Fruit fly (Drosophila melanogaster) whole organism, embryonic: ENCODE measurements around the gene peng.

Experiments
- CG1024 ChIP-seq: fragments of 200-800 bp; sonication (Bioruptor generic); IDR thresholded peaks from 2 replicates; pipeline ENCODE4 v1.3.6; 2022; ENCODE audit warnings: missing biosample characterization, missing genetic modification characterization
- CG10267 ChIP-seq: fragments of 200-800 bp; sonication (Bioruptor generic); optimal IDR thresholded peaks from 2 replicates; lab custom pipeline; 2018; ENCODE audit warnings: missing biosample characterization, mild to moderate bottlenecking, missing genetic modification characterization, moderate library complexity
- CG10462 ChIP-seq: fragments of 200-800 bp; sonication (Bioruptor generic); optimal IDR thresholded peaks from 2 replicates; lab custom pipeline; 2016; ENCODE audit warnings: missing biosample characterization, missing genetic modification characterization
- CG11398 ChIP-seq: fragments of 200-800 bp; sonication (Bioruptor generic); optimal IDR thresholded peaks from 2 replicates; lab custom pipeline; 2016; ENCODE audit warnings: missing biosample characterization, missing genetic modification characterization
- CG12299 ChIP-seq: fragments of 200-800 bp; sonication (Bioruptor generic); optimal IDR thresholded peaks from 2 replicates; lab custom pipeline; 2018; ENCODE audit warnings: missing biosample characterization, mild to moderate bottlenecking, missing genetic modification characterization
- CG12659 ChIP-seq: fragments of 200-800 bp; sonication (Bioruptor generic); optimal IDR thresholded peaks from 3 replicates; lab custom pipeline; 2017; ENCODE audit warnings: mild to moderate bottlenecking, missing biosample characterization, missing genetic modification reagents, missing genetic modification characterization
- CG14014 ChIP-seq: fragments of 200-800 bp; sonication (Bioruptor generic); IDR thresholded peaks from 2 replicates; pipeline ENCODE4 v1.3.6; 2022; ENCODE audit warnings: missing biosample characterization, missing genetic modification characterization
- CG15514 ChIP-seq: fragments of 200-800 bp; sonication (Bioruptor generic); optimal IDR thresholded peaks from 3 replicates; lab custom pipeline; 2017; ENCODE audit warnings: missing biosample characterization, missing genetic modification characterization, mild to moderate bottlenecking, moderate library complexity, missing genetic modification reagents
- CG17359 ChIP-seq: fragments of 200-800 bp; sonication (Bioruptor generic); optimal IDR thresholded peaks from 3 replicates; lab custom pipeline; 2018; ENCODE audit warnings: missing biosample characterization, mild to moderate bottlenecking, missing genetic modification characterization, moderate library complexity
- CG18262 ChIP-seq: fragments of 200-800 bp; optimal IDR thresholded peaks from 3 replicates; lab custom pipeline; 2019; ENCODE audit warnings: missing biosample characterization, mild to moderate bottlenecking, missing genetic modification characterization, moderate library complexity
- CG2199 ChIP-seq: fragments of 200-800 bp; sonication (Bioruptor generic); IDR thresholded peaks from 3 replicates; pipeline ENCODE4 v1.3.6; 2022; ENCODE audit warnings: missing biosample characterization, missing genetic modification characterization
- CG3065 ChIP-seq: fragments of 200-800 bp; sonication (Bioruptor generic); optimal IDR thresholded peaks from 2 replicates; lab custom pipeline; 2016; ENCODE audit warnings: missing biosample characterization, missing genetic modification characterization
- CG31224 ChIP-seq: fragments of 200-800 bp; sonication (Bioruptor generic); IDR thresholded peaks from 2 replicates; pipeline ENCODE4 v1.3.6; 2022; ENCODE audit warnings: missing biosample characterization, missing genetic modification characterization
- CG3281 ChIP-seq: fragments of 200-800 bp; sonication (Bioruptor generic); optimal IDR thresholded peaks from 3 replicates; lab custom pipeline; 2017; ENCODE audit warnings: missing biosample characterization, mild to moderate bottlenecking, missing genetic modification characterization
- CG4328 ChIP-seq: fragments of 200-800 bp; sonication (Bioruptor generic); optimal IDR thresholded peaks from 3 replicates; lab custom pipeline; 2017; ENCODE audit warnings: missing biosample characterization, missing genetic modification reagents, missing genetic modification characterization
- CG4854 ChIP-seq: fragments of 200-800 bp; sonication (Bioruptor generic); optimal IDR thresholded peaks from 2 replicates; lab custom pipeline; 2016; ENCODE audit warnings: missing biosample characterization, missing genetic modification characterization, inconsistent platforms
- CG7357 ChIP-seq: fragments of 200-800 bp; sonication (Bioruptor generic); IDR thresholded peaks from 3 replicates; pipeline ENCODE4 v1.3.6; 2022; ENCODE audit warnings: missing biosample characterization, missing genetic modification characterization
- CG7745 ChIP-seq: fragments of 200-800 bp; sonication (Bioruptor generic); optimal IDR thresholded peaks from 2 replicates; lab custom pipeline; 2018; ENCODE audit warnings: missing biosample characterization, mild to moderate bottlenecking, missing genetic modification characterization, moderate library complexity
- CG7987 ChIP-seq: fragments of 200-800 bp; sonication (Bioruptor generic); optimal IDR thresholded peaks from 2 replicates; lab custom pipeline; 2018; ENCODE audit warnings: missing biosample characterization, mild to moderate bottlenecking, missing genetic modification characterization, moderate library complexity
- CTCF ChIP-seq: fragments of 200-800 bp; sonication (Bioruptor generic); optimal IDR thresholded peaks from 2 replicates; lab custom pipeline; 2017; ENCODE audit warnings: missing biosample characterization, mild to moderate bottlenecking, missing genetic modification characterization, moderate library complexity
- D19A ChIP-seq: fragments of 200-800 bp; optimal IDR thresholded peaks from 3 replicates; lab custom pipeline; 2019; ENCODE audit warnings: missing biosample characterization, mild to moderate bottlenecking, missing genetic modification characterization, moderate library complexity
- Dip3 ChIP-seq: fragments of 200-800 bp; sonication (Bioruptor generic); optimal IDR thresholded peaks from 3 replicates; lab custom pipeline; 2016; ENCODE audit warnings: missing biosample characterization, missing genetic modification characterization
- E2f1 ChIP-seq: fragments of 200-800 bp; sonication (Bioruptor generic); IDR thresholded peaks from 2 replicates; pipeline ENCODE4 v1.3.6; 2022; ENCODE audit warnings: missing biosample characterization, missing genetic modification characterization
- Meics ChIP-seq: fragments of 200-800 bp; sonication (Bioruptor generic); optimal IDR thresholded peaks from 2 replicates; lab custom pipeline; 2017; ENCODE audit warnings: missing biosample characterization, mild to moderate bottlenecking, missing genetic modification characterization
- Neu2 ChIP-seq: fragments of 200-800 bp; sonication (Bioruptor generic); optimal IDR thresholded peaks from 3 replicates; lab custom pipeline; 2016; ENCODE audit warnings: missing biosample characterization, missing genetic modification characterization, borderline replicate concordance
- Oaz ChIP-seq: fragments of 200-800 bp; sonication (Bioruptor generic); IDR thresholded peaks from 2 replicates; pipeline ENCODE4 v1.3.6; 2022; ENCODE audit warnings: missing biosample characterization, missing genetic modification characterization
- Oli ChIP-seq: fragments of 200-800 bp; sonication (Bioruptor generic); optimal IDR thresholded peaks from 2 replicates; lab custom pipeline; 2018; ENCODE audit warnings: missing biosample characterization, mild to moderate bottlenecking, missing genetic modification characterization, moderate library complexity
- Scr ChIP-seq: fragments of 200-800 bp; sonication (Bioruptor generic); IDR thresholded peaks from 2 replicates; pipeline ENCODE4 v1.3.6; 2022; ENCODE audit warnings: missing biosample characterization, missing genetic modification characterization; ENCODE audit not compliant: partially characterized antibody
- Sox102F ChIP-seq: fragments of 200-800 bp; sonication (Bioruptor generic); optimal IDR thresholded peaks from 2 replicates; lab custom pipeline; 2018; ENCODE audit warnings: missing biosample characterization, mild to moderate bottlenecking, missing genetic modification characterization, moderate library complexity
- Spps ChIP-seq: fragments of 200-800 bp; sonication (Bioruptor generic); optimal IDR thresholded peaks from 2 replicates; lab custom pipeline; 2018; ENCODE audit warnings: missing biosample characterization, mild to moderate bottlenecking, missing genetic modification characterization
- Xbp1 ChIP-seq: fragments of 200-800 bp; sonication (Bioruptor generic); optimal IDR thresholded peaks from 3 replicates; lab custom pipeline; 2016; ENCODE audit warnings: missing biosample characterization, mild to moderate bottlenecking, missing genetic modification characterization
- Xrp1 ChIP-seq: fragments of 200-800 bp; sonication (Bioruptor generic); IDR thresholded peaks from 2 replicates; pipeline ENCODE4 v1.3.6; 2022; ENCODE audit warnings: missing biosample characterization, missing genetic modification characterization
- corto ChIP-seq: fragments of 200-800 bp; sonication (Bioruptor generic); optimal IDR thresholded peaks from 2 replicates; lab custom pipeline; 2016; ENCODE audit warnings: missing biosample characterization, mild to moderate bottlenecking, missing genetic modification characterization, moderate library complexity
- dysf ChIP-seq: fragments of 200-800 bp; sonication (Bioruptor generic); IDR thresholded peaks from 3 replicates; pipeline ENCODE4 v1.3.6; 2022; ENCODE audit warnings: missing biosample characterization, missing genetic modification characterization
- ewg ChIP-seq: fragments of 200-800 bp; sonication (Bioruptor generic); optimal IDR thresholded peaks from 3 replicates; lab custom pipeline; 2017; ENCODE audit warnings: mild to moderate bottlenecking, missing biosample characterization, missing genetic modification reagents, missing genetic modification characterization
- fd96Cb ChIP-seq: fragments of 200-800 bp; sonication (Bioruptor generic); optimal IDR thresholded peaks from 2 replicates; lab custom pipeline; 2018; ENCODE audit warnings: missing biosample characterization, mild to moderate bottlenecking, missing genetic modification characterization, moderate library complexity
- kay ChIP-seq: fragments of 200-800 bp; sonication (Bioruptor generic); optimal IDR thresholded peaks from 2 replicates; lab custom pipeline; 2016; ENCODE audit warnings: missing biosample characterization, missing genetic modification characterization
- kni ChIP-seq: fragments of 200-800 bp; sonication (Bioruptor generic); optimal IDR thresholded peaks from 3 replicates; lab custom pipeline; 2017; ENCODE audit warnings: mild to moderate bottlenecking, missing biosample characterization, missing genetic modification reagents, missing genetic modification characterization
- lola ChIP-seq, 3 experiments: fragments of >200 bp in 2 of 3; fragments of 200-800 bp in 1 of 3; sonication (Bioruptor generic) in 1 of 3; optimal IDR thresholded peaks; 2 replicates each; lab custom pipeline; 2017 to 2019; ENCODE audit warnings: missing biosample characterization in 3 of 3, missing genetic modification characterization in 3 of 3, mild to moderate bottlenecking in 1 of 3, moderate library complexity in 1 of 3
- pho ChIP-seq: fragments of 200-800 bp; sonication (Bioruptor generic); optimal IDR thresholded peaks from 2 replicates; lab custom pipeline; 2016; ENCODE audit warnings: missing biosample characterization, missing genetic modification characterization
- prd ChIP-seq, 3 experiments: fragments of >200 bp in 2 of 3; fragments of 200-800 bp in 1 of 3; sonication (Bioruptor generic) in 1 of 3; optimal IDR thresholded peaks in 2 of 3; IDR thresholded peaks in 1 of 3; 2 replicates in 2 of 3; 3 replicates in 1 of 3; pipeline versions ENCODE4 v1.3.6 to Lab custom; 2017 to 2022; ENCODE audit warnings: missing biosample characterization in 1 of 3, missing genetic modification characterization in 1 of 3
- salm ChIP-seq: fragments of 200-800 bp; sonication (Bioruptor generic); optimal IDR thresholded peaks from 2 replicates; lab custom pipeline; 2018; ENCODE audit warnings: missing biosample characterization, mild to moderate bottlenecking, missing genetic modification characterization
- scrt ChIP-seq: fragments of 200-800 bp; sonication (Bioruptor generic); optimal IDR thresholded peaks from 2 replicates; lab custom pipeline; 2018; ENCODE audit warnings: missing biosample characterization, mild to moderate bottlenecking, missing genetic modification characterization, moderate library complexity
- sima ChIP-seq: fragments of 200-800 bp; sonication (Bioruptor generic); optimal IDR thresholded peaks from 2 replicates; lab custom pipeline; 2016; ENCODE audit warnings: missing biosample characterization, missing genetic modification characterization
- sna ChIP-seq: fragments of 200-800 bp; sonication (Bioruptor generic); IDR thresholded peaks from 2 replicates; pipeline ENCODE4 v1.3.6; 2022; ENCODE audit warnings: missing biosample characterization, missing genetic modification characterization; ENCODE audit not compliant: partially characterized antibody
- sr ChIP-seq: fragments of 200-800 bp; sonication (Bioruptor generic); IDR thresholded peaks from 3 replicates; pipeline ENCODE4 v1.3.6; 2022; ENCODE audit warnings: missing biosample characterization, missing genetic modification characterization
- tin ChIP-seq: fragments of 200-800 bp; sonication (Bioruptor generic); optimal IDR thresholded peaks from 3 replicates; lab custom pipeline; 2016; ENCODE audit warnings: missing biosample characterization, missing genetic modification characterization
- unpg ChIP-seq: fragments of 200-800 bp; sonication (Bioruptor generic); optimal IDR thresholded peaks from 3 replicates; lab custom pipeline; 2018; ENCODE audit warnings: missing biosample characterization, mild to moderate bottlenecking, missing genetic modification characterization, moderate library complexity
- usp ChIP-seq: fragments of >200 bp; optimal IDR thresholded peaks from 2 replicates; lab custom pipeline; 2017; ENCODE audit warnings: missing biosample characterization, missing genetic modification characterization
- zf30C ChIP-seq: fragments of 200-800 bp; sonication (Bioruptor generic); optimal IDR thresholded peaks from 3 replicates; lab custom pipeline; 2018; ENCODE audit warnings: missing biosample characterization, mild to moderate bottlenecking, missing genetic modification characterization

Gene peng

DNA sequence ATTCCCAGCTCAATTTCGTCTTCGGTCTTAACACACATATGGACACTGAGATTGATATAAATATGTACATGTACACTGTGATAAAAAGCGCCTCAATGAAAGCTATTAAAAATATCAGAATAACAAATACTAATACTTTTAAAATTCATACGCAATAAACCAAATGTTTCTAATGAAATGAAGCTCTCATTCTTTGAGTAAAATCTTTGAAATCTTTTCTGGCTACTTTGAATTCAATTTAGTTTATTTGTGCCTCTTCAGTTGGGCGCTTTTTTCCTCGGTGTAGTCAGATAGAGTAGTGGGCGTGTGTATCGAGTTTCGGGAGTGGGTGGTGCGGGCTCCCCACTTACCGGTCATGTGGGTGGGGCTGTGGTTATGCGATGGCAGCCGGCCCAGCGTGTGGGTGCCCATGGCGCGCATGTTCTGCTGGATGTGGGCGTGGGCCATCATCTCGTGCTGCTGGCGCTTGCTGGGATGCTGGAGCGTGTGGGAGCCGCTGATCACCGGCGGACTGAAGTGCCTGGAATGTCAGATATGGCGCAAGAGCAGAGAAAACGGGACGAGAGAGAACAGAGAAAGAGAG lies 15.0 kb downstream of the peng start:
- TF ChIP-seq ewg (GFP tag; lab: Kevin White, UChicago) (no peak), E2f1 (0 out of 2 replicates have a peak, but pooled peaks have one; percentile 32), CG12299 (tag; lab: Kevin White, UChicago) (no peak), dysf (no peak), pho (no peak), kay (GFP tag; lab: Kevin White, UChicago) (no peak), Spps (tag; lab: Kevin White, UChicago) (no peak), CG10267 (tag; lab: Kevin White, UChicago) (peak; percentile 25), CG4854 (GFP tag; lab: Kevin White, UChicago) (no peak), prd (optimal IDR thresholded peaks at IDR 0.05; lab: Kevin White, UChicago) (no peak), prd (GFP tag; IDR thresholded peaks at IDR 0.05; lab: Robert Waterston, UW) (no peak), salm (tag; lab: Kevin White, UChicago) (no peak), Oli (tag; lab: Kevin White, UChicago) (peak; percentile 32), CG15514 (GFP tag; lab: Kevin White, UChicago) (no peak), CTCF (GFP tag; lab: Kevin White, UChicago) (no peak), CG2199 (no peak), CG11398 (no peak), Oaz (no peak), Dip3 (no peak), usp (GFP tag; lab: Kevin White, UChicago) (no peak), corto (GFP tag; lab: Kevin White, UChicago) (no peak), CG17359 (tag; lab: Kevin White, UChicago) (peak; percentile 62), zf30C (peak; percentile 36), fd96Cb (peak; percentile 21), Xbp1 (GFP tag; lab: Kevin White, UChicago) (peak; percentile 1), Xrp1 (GFP tag; lab: Robert Waterston, UW) (no peak), lola (GFP tag; optimal IDR thresholded peaks at IDR 0.05; lab: Kevin White, UChicago) (no peak), kni (GFP tag; lab: Kevin White, UChicago) (no peak), CG18262 (tag; lab: Kevin White, UChicago) (peak; percentile 41), CG4328 (no peak), D19A (peak; percentile 17), CG31224 (GFP tag; lab: Robert Waterston, UW) (no peak), CG10462 (GFP tag; lab: Kevin White, UChicago) (no peak), CG12659 (peak; percentile 2), Scr (GFP tag; lab: Robert Waterston, UW) (no peak), tin (no peak), CG7745 (tag; lab: Kevin White, UChicago) (no peak), CG7357 (GFP tag; lab: Robert Waterston, UW) (no peak), CG1024 (GFP tag; lab: Robert Waterston, UW) (no peak), Sox102F (GFP tag; lab: Kevin White, UChicago) (no peak), sna (no peak), CG3065 (GFP tag; lab: Kevin White, UChicago) (no peak), sr (peak; percentile 96), CG3281 (GFP tag; lab: Kevin White, UChicago) (peak; percentile 8), Neu2 (no peak), unpg (GFP tag; lab: Kevin White, UChicago) (no peak), CG7987 (GFP tag; lab: Kevin White, UChicago) (no peak), scrt (GFP tag; lab: Kevin White, UChicago) (no peak), CG14014 (GFP tag; lab: Robert Waterston, UW) (no peak), sima (no peak), Meics (GFP tag; lab: Kevin White, UChicago) (peak; percentile 24)
